Fruit fly (Drosophila melanogaster) whole organism, embryonic: ENCODE results near the gene Pex3.

ENCODE experiments used
- Blimp-1 ChIP-seq: fragments of 200-800 bp; sonication (Bioruptor generic); optimal IDR thresholded peaks from 3 replicates; lab custom pipeline; 2018; ENCODE audit warnings: missing biosample characterization, missing genetic modification characterization, mild to moderate bottlenecking, moderate library complexity, missing genetic modification reagents
- CG12769 ChIP-seq: fragments of 200-800 bp; sonication (Bioruptor generic); optimal IDR thresholded peaks from 2 replicates; lab custom pipeline; 2019; ENCODE audit warnings: missing biosample characterization, mild to moderate bottlenecking, missing genetic modification characterization, moderate library complexity
- CG13424 ChIP-seq: fragments of 200-800 bp; sonication (Bioruptor generic); optimal IDR thresholded peaks from 2 replicates; lab custom pipeline; 2019; ENCODE audit warnings: missing biosample characterization, mild to moderate bottlenecking, missing genetic modification characterization, moderate library complexity
- CG1529 ChIP-seq: fragments of 200-800 bp; sonication (Bioruptor generic); optimal IDR thresholded peaks from 3 replicates; lab custom pipeline; 2018; ENCODE audit warnings: missing biosample characterization, missing genetic modification characterization
- CG16863 ChIP-seq: fragments of 200-800 bp; sonication (Bioruptor generic); optimal IDR thresholded peaks from 3 replicates; lab custom pipeline; 2016; ENCODE audit warnings: missing biosample characterization, missing genetic modification characterization
- CG17359 ChIP-seq: fragments of 200-800 bp; sonication (Bioruptor generic); optimal IDR thresholded peaks from 3 replicates; lab custom pipeline; 2018; ENCODE audit warnings: missing biosample characterization, mild to moderate bottlenecking, missing genetic modification characterization, moderate library complexity
- CG17361 ChIP-seq: fragments of 200-800 bp; sonication (Bioruptor generic); IDR thresholded peaks from 3 replicates; pipeline ENCODE4 v1.3.6; 2022; ENCODE audit warnings: missing biosample characterization, missing genetic modification characterization
- CG1792 ChIP-seq: fragments of 200-800 bp; sonication (Bioruptor generic); optimal IDR thresholded peaks from 2 replicates; lab custom pipeline; 2016; ENCODE audit warnings: missing biosample characterization, missing genetic modification characterization
- CG18599 ChIP-seq: fragments of 200-800 bp; sonication (Bioruptor generic); optimal IDR thresholded peaks from 3 replicates; lab custom pipeline; 2017; ENCODE audit warnings: missing biosample characterization, missing genetic modification characterization, mild to moderate bottlenecking, moderate library complexity, missing genetic modification reagents
- CG18619 ChIP-seq: fragments of 200-800 bp; sonication (Bioruptor generic); optimal IDR thresholded peaks from 3 replicates; lab custom pipeline; 2017; ENCODE audit warnings: missing biosample characterization, mild to moderate bottlenecking, missing genetic modification characterization
- CG2129 ChIP-seq: fragments of 200-800 bp; sonication (Bioruptor generic); IDR thresholded peaks from 2 replicates; pipeline ENCODE4 v1.3.6; 2022; ENCODE audit warnings: missing biosample characterization, missing genetic modification characterization; ENCODE audit not compliant: partially characterized antibody
- CG2199 ChIP-seq: fragments of 200-800 bp; sonication (Bioruptor generic); IDR thresholded peaks from 3 replicates; pipeline ENCODE4 v1.3.6; 2022; ENCODE audit warnings: missing biosample characterization, missing genetic modification characterization
- CG2712 ChIP-seq: fragments of 200-800 bp; optimal IDR thresholded peaks from 3 replicates; lab custom pipeline; 2019; ENCODE audit warnings: missing biosample characterization, mild to moderate bottlenecking, missing genetic modification characterization, moderate library complexity
- CG30403 ChIP-seq: fragments of 200-800 bp; sonication (Bioruptor generic); optimal IDR thresholded peaks from 3 replicates; lab custom pipeline; 2016; ENCODE audit warnings: missing biosample characterization, missing genetic modification characterization
- CG31441 ChIP-seq: fragments of 200-800 bp; sonication (Bioruptor generic); IDR thresholded peaks from 2 replicates; pipeline ENCODE4 v1.3.6; 2022; ENCODE audit warnings: missing biosample characterization, missing genetic modification characterization
- CG3726 ChIP-seq: fragments of 200-800 bp; sonication (Bioruptor generic); IDR thresholded peaks from 3 replicates; pipeline ENCODE4, ENCODE4 v1.3.6; 2022; ENCODE audit warnings: missing biosample characterization, missing genetic modification characterization
- CG6272 ChIP-seq: fragments of 200-800 bp; sonication (Bioruptor generic); IDR thresholded peaks from 2 replicates; pipeline ENCODE4 v1.3.6; 2022; ENCODE audit warnings: missing biosample characterization, missing genetic modification characterization
- CG7963 ChIP-seq: fragments of 200-800 bp; sonication (Bioruptor generic); IDR thresholded peaks from 3 replicates; pipeline ENCODE4 v1.3.6; 2022; ENCODE audit warnings: missing biosample characterization, missing genetic modification characterization; ENCODE audit not compliant: partially characterized antibody
- CG9215 ChIP-seq: fragments of 200-800 bp; sonication (Bioruptor generic); IDR thresholded peaks from 2 replicates; pipeline ENCODE4 v1.3.6; 2022; ENCODE audit warnings: missing biosample characterization, missing genetic modification characterization
- D ChIP-seq, 2 experiments: fragments of 200-800 bp in 1 of 2; fragments of >200 bp in 1 of 2; sonication (Bioruptor generic) in 1 of 2; optimal IDR thresholded peaks; 2 replicates in 1 of 2; 3 replicates in 1 of 2; lab custom pipeline; 2017; ENCODE audit warnings: mild to moderate bottlenecking in 1 of 2, missing biosample characterization in 1 of 2, missing genetic modification characterization in 1 of 2, missing genetic modification reagents in 1 of 2
- Gug ChIP-seq: fragments of 200-800 bp; sonication (Bioruptor generic); IDR thresholded peaks from 4 replicates; pipeline ENCODE4 v1.3.6; 2022; ENCODE audit warnings: missing biosample characterization, missing genetic modification characterization
- Hr3 ChIP-seq: fragments of 200-800 bp; sonication (Bioruptor generic); optimal IDR thresholded peaks from 3 replicates; lab custom pipeline; 2016; ENCODE audit warnings: missing biosample characterization, missing genetic modification characterization
- Lim3 ChIP-seq: fragments of 200-800 bp; sonication (Bioruptor generic); IDR thresholded peaks from 2 replicates; pipeline ENCODE4 v1.3.6; 2022; ENCODE audit warnings: missing biosample characterization, missing genetic modification characterization
- Lpt ChIP-seq: fragments of >200 bp; optimal IDR thresholded peaks from 2 replicates; lab custom pipeline; 2018; ENCODE audit warnings: missing biosample characterization, missing genetic modification characterization
- NK7.1 ChIP-seq: fragments of 200-800 bp; sonication (Bioruptor generic); optimal IDR thresholded peaks from 3 replicates; lab custom pipeline; 2016; ENCODE audit warnings: missing biosample characterization, missing genetic modification characterization
- Oli ChIP-seq: fragments of 200-800 bp; sonication (Bioruptor generic); optimal IDR thresholded peaks from 2 replicates; lab custom pipeline; 2018; ENCODE audit warnings: missing biosample characterization, mild to moderate bottlenecking, missing genetic modification characterization, moderate library complexity
- PHDP ChIP-seq: fragments of 200-800 bp; sonication (Bioruptor generic); optimal IDR thresholded peaks from 3 replicates; lab custom pipeline; 2018; ENCODE audit warnings: missing biosample characterization, mild to moderate bottlenecking, missing genetic modification characterization, moderate library complexity
- Sox102F ChIP-seq: fragments of 200-800 bp; sonication (Bioruptor generic); optimal IDR thresholded peaks from 2 replicates; lab custom pipeline; 2018; ENCODE audit warnings: missing biosample characterization, mild to moderate bottlenecking, missing genetic modification characterization, moderate library complexity
- Sry-β ChIP-seq: fragments of 200-800 bp; sonication (Bioruptor generic); optimal IDR thresholded peaks from 2 replicates; lab custom pipeline; 2018; ENCODE audit warnings: missing biosample characterization, mild to moderate bottlenecking, missing genetic modification characterization, moderate library complexity
- Xbp1 ChIP-seq: fragments of 200-800 bp; sonication (Bioruptor generic); optimal IDR thresholded peaks from 3 replicates; lab custom pipeline; 2016; ENCODE audit warnings: missing biosample characterization, mild to moderate bottlenecking, missing genetic modification characterization
- YL-1 ChIP-seq: fragments of 200-800 bp; sonication (Bioruptor generic); optimal IDR thresholded peaks from 3 replicates; lab custom pipeline; 2017; ENCODE audit warnings: missing biosample characterization, mild to moderate bottlenecking, missing genetic modification characterization
- ara ChIP-seq: fragments of 200-800 bp; sonication (Bioruptor generic); IDR thresholded peaks from 2 replicates; pipeline ENCODE4 v1.3.6; 2022; ENCODE audit warnings: missing biosample characterization, missing genetic modification characterization
- ash1 ChIP-seq: fragments of 200-800 bp; sonication (Bioruptor generic); optimal IDR thresholded peaks from 2 replicates; lab custom pipeline; 2018; ENCODE audit warnings: missing biosample characterization, mild to moderate bottlenecking, missing genetic modification characterization
- bbx ChIP-seq: fragments of 200-800 bp; sonication (Bioruptor generic); IDR thresholded peaks from 2 replicates; pipeline ENCODE4 v1.3.6; 2022; ENCODE audit warnings: missing biosample characterization, missing genetic modification characterization; ENCODE audit not compliant: partially characterized antibody
- br ChIP-seq: fragments of >200 bp; optimal IDR thresholded peaks from 2 replicates; lab custom pipeline; 2017
- cad ChIP-seq: fragments of >200 bp; optimal IDR thresholded peaks from 2 replicates; lab custom pipeline; 2017; ENCODE audit warnings: missing biosample characterization, missing genetic modification characterization
- fd96Cb ChIP-seq: fragments of 200-800 bp; sonication (Bioruptor generic); optimal IDR thresholded peaks from 2 replicates; lab custom pipeline; 2018; ENCODE audit warnings: missing biosample characterization, mild to moderate bottlenecking, missing genetic modification characterization, moderate library complexity
- fu2 ChIP-seq: fragments of 200-800 bp; sonication (Bioruptor generic); optimal IDR thresholded peaks from 2 replicates; lab custom pipeline; 2016; ENCODE audit warnings: missing biosample characterization, missing genetic modification characterization
- gsb-n ChIP-seq: fragments of 200-800 bp; sonication (Bioruptor generic); optimal IDR thresholded peaks from 3 replicates; lab custom pipeline; 2018; ENCODE audit warnings: missing biosample characterization, mild to moderate bottlenecking, missing genetic modification characterization
- nerfin-1 ChIP-seq: fragments of 200-800 bp; sonication (Bioruptor generic); optimal IDR thresholded peaks from 3 replicates; lab custom pipeline; 2019; ENCODE audit warnings: missing biosample characterization, mild to moderate bottlenecking, missing genetic modification characterization, moderate library complexity
- onecut ChIP-seq: fragments of 200-800 bp; sonication (Bioruptor generic); IDR thresholded peaks from 2 replicates; pipeline ENCODE4 v1.3.6; 2022; ENCODE audit warnings: missing biosample characterization, missing genetic modification characterization
- pb ChIP-seq: fragments of 200-800 bp; sonication (Bioruptor generic); optimal IDR thresholded peaks from 3 replicates; lab custom pipeline; 2016; ENCODE audit warnings: missing biosample characterization, missing genetic modification characterization
- pnt ChIP-seq: fragments of 200-800 bp; sonication (Bioruptor generic); optimal IDR thresholded peaks from 3 replicates; lab custom pipeline; 2016; ENCODE audit warnings: missing biosample characterization, missing genetic modification characterization
- scrt ChIP-seq: fragments of 200-800 bp; sonication (Bioruptor generic); optimal IDR thresholded peaks from 2 replicates; lab custom pipeline; 2018; ENCODE audit warnings: missing biosample characterization, mild to moderate bottlenecking, missing genetic modification characterization, moderate library complexity
- sens ChIP-seq: fragments of 200-800 bp; sonication (Bioruptor generic); peaks from one replicate; lab custom pipeline; 2016; ENCODE audit warnings: missing biosample characterization, missing genetic modification characterization
- sisA ChIP-seq: fragments of 200-800 bp; sonication (Bioruptor generic); IDR thresholded peaks from 2 replicates; pipeline ENCODE4 v1.3.6; 2022; ENCODE audit warnings: missing biosample characterization, missing genetic modification characterization
- tgo ChIP-seq: fragments of 200-800 bp; sonication (Bioruptor generic); IDR thresholded peaks from 3 replicates; pipeline ENCODE4 v1.3.6; 2022; ENCODE audit warnings: missing biosample characterization, missing genetic modification characterization
- tin ChIP-seq: fragments of 200-800 bp; sonication (Bioruptor generic); optimal IDR thresholded peaks from 3 replicates; lab custom pipeline; 2016; ENCODE audit warnings: missing biosample characterization, missing genetic modification characterization
- vfl ChIP-seq: fragments of 200-800 bp; sonication (Bioruptor generic); optimal IDR thresholded peaks from 2 replicates; lab custom pipeline; 2016; ENCODE audit warnings: missing biosample characterization, missing genetic modification characterization
- vvl ChIP-seq: fragments of 200-800 bp; sonication (Bioruptor generic); IDR thresholded peaks from 2 replicates; pipeline ENCODE4 v1.3.6; 2022; ENCODE audit warnings: missing biosample characterization, missing genetic modification characterization

Gene Pex3

dm6 chr3L:15107776-15108379 lies 36.3 kb upstream of the Pex3 start (continued):
- TF ChIP-seq CG18599 (GFP tag; lab: Kevin White, UChicago) = peak; percentile 56
- 0 out of 2 replicates have a peak, but pooled peaks have one; percentile 26 for TF ChIP-seq CG9215 (GFP tag; lab: Robert Waterston, UW)
- TF ChIP-seq vfl (GFP tag; lab: Kevin White, UChicago) = no peak
- no peak for TF ChIP-seq YL-1 (GFP tag; lab: Kevin White, UChicago)
- no peak for TF ChIP-seq CG7963 (GFP tag; lab: Robert Waterston, UW)
- TF ChIP-seq CG3726 (GFP tag; lab: Robert Waterston, UW) = 0 out of 3 replicates have a peak, but pooled peaks have one; percentile 39
- no peak for TF ChIP-seq ara (GFP tag; lab: Robert Waterston, UW)
- peak; percentile 65 for TF ChIP-seq fd96Cb (tag; lab: Kevin White, UChicago)
- no peak for TF ChIP-seq scrt (GFP tag; lab: Kevin White, UChicago)
- TF ChIP-seq Oli (tag; lab: Kevin White, UChicago) = peak; percentile 63
- TF ChIP-seq Hr3 (GFP tag; lab: Kevin White, UChicago) = peak; percentile 40
- peak; percentile 5; the same call in 1 of the 4 replicates for TF ChIP-seq Gug (GFP tag; lab: Robert Waterston, UW)
- TF ChIP-seq nerfin-1 (tag; lab: Kevin White, UChicago) = peak; percentile 30
- no peak for TF ChIP-seq CG1792 (GFP tag; lab: Kevin White, UChicago)
- no peak for TF ChIP-seq CG2129 (GFP tag; lab: Robert Waterston, UW)
- TF ChIP-seq tgo = peak; percentile 33; the same call in 1 of the 3 replicates
- peak; percentile 65 for TF ChIP-seq Blimp-1 (GFP tag; lab: Kevin White, UChicago)
- peak; percentile 65 for TF ChIP-seq gsb-n (tag; lab: Kevin White, UChicago)
- no peak for TF ChIP-seq ash1 (GFP tag; lab: Kevin White, UChicago)
- no peak for TF ChIP-seq fu2 (GFP tag; lab: Kevin White, UChicago)
- peak; percentile 27; the same call in 1 of the 2 replicates for TF ChIP-seq onecut
- no peak for TF ChIP-seq CG12769 (tag; lab: Kevin White, UChicago)
- peak; percentile 75; the same call in 1 of the 2 replicates for TF ChIP-seq CG31441
- no peak for TF ChIP-seq br (lab: Kevin White, UChicago)
- peak; percentile 20 for TF ChIP-seq CG18619 (GFP tag; lab: Kevin White, UChicago)
- TF ChIP-seq Sox102F (GFP tag; lab: Kevin White, UChicago) = peak; percentile 63
- TF ChIP-seq bbx = no peak
- peak; percentile 81 for TF ChIP-seq sens (GFP tag; lab: Kevin White, UChicago)
- TF ChIP-seq pnt (GFP tag; lab: Kevin White, UChicago) = peak; percentile 8
- TF ChIP-seq Sry-β (GFP tag; lab: Kevin White, UChicago) = no peak
- TF ChIP-seq tin (GFP tag; lab: Kevin White, UChicago) = peak; percentile 34
- TF ChIP-seq Lpt (GFP tag; lab: Kevin White, UChicago) = no peak
- no peak for TF ChIP-seq pb (GFP tag; lab: Kevin White, UChicago)
- peak; percentile 41; the same call in 1 of the 2 replicates for TF ChIP-seq sisA (GFP tag; lab: Robert Waterston, UW)
- TF ChIP-seq Lim3 (GFP tag; lab: Robert Waterston, UW) = no peak
- peak; percentile 46 for TF ChIP-seq PHDP (tag; lab: Kevin White, UChicago)
- TF ChIP-seq CG6272 (GFP tag; lab: Robert Waterston, UW) = no peak
- TF ChIP-seq CG17359 = peak; percentile 54
- TF ChIP-seq CG2199 (GFP tag; lab: Robert Waterston, UW) = no peak
- peak; percentile 74 for TF ChIP-seq vvl (GFP tag; lab: Robert Waterston, UW)
- peak; percentile 89 for TF ChIP-seq CG17361 (GFP tag; lab: Robert Waterston, UW)
- TF ChIP-seq CG2712 = peak; percentile 83
- no peak for TF ChIP-seq NK7.1 (GFP tag; lab: Kevin White, UChicago)
- no peak for TF ChIP-seq CG16863 (GFP tag; lab: Kevin White, UChicago)
- peak; percentile 58 for TF ChIP-seq CG13424 (tag; lab: Kevin White, UChicago)
- peak; percentile 45 for TF ChIP-seq Xbp1
- no peak for TF ChIP-seq D (optimal IDR thresholded peaks at IDR 0.05; lab: Kevin White, UChicago)
- TF ChIP-seq D (GFP tag; optimal IDR thresholded peaks at IDR 0.05; lab: Kevin White, UChicago) = peak; percentile 72
- no peak for TF ChIP-seq cad (GFP tag; lab: Kevin White, UChicago)
- TF ChIP-seq CG30403 (GFP tag; lab: Kevin White, UChicago) = peak; percentile 55
- peak; percentile 58 for TF ChIP-seq CG1529 (GFP tag; lab: Kevin White, UChicago)
